Fruit fly (Drosophila melanogaster) whole organism, adult: Measurements from ENCODE around the gene CG12783.

Source experiments
- CG11617 ChIP-seq: fragments of 200-800 bp; sonication (Bioruptor generic); optimal IDR thresholded peaks from 2 replicates; lab custom pipeline; 2017; ENCODE audit warnings: mild to moderate bottlenecking, missing biosample characterization, missing genetic modification reagents, missing genetic modification characterization
- CG12768 ChIP-seq: fragments of 200-800 bp; sonication (Bioruptor generic); optimal IDR thresholded peaks from 2 replicates; lab custom pipeline; 2017; ENCODE audit warnings: missing biosample characterization, missing genetic modification characterization, mild to moderate bottlenecking, moderate library complexity, missing genetic modification reagents
- CG14711 ChIP-seq: fragments of 200-800 bp; sonication (Bioruptor generic); optimal IDR thresholded peaks from 2 replicates; lab custom pipeline; 2018; ENCODE audit warnings: missing biosample characterization, mild to moderate bottlenecking, missing genetic modification characterization, moderate library complexity
- CG1620 ChIP-seq: fragments of 200-800 bp; sonication (Bioruptor generic); optimal IDR thresholded peaks from 2 replicates; lab custom pipeline; 2016; ENCODE audit warnings: missing biosample characterization, missing genetic modification characterization
- CG33017 ChIP-seq: fragments of 200-800 bp; sonication (Bioruptor generic); optimal IDR thresholded peaks from 2 replicates; lab custom pipeline; 2018; ENCODE audit warnings: missing biosample characterization, mild to moderate bottlenecking, missing genetic modification characterization, moderate library complexity
- CG5204 ChIP-seq: fragments of 200-800 bp; sonication (Bioruptor generic); optimal IDR thresholded peaks from 2 replicates; lab custom pipeline; 2016; ENCODE audit warnings: missing biosample characterization, missing genetic modification characterization
- CG7045 ChIP-seq: fragments of 200-800 bp; sonication (Bioruptor generic); optimal IDR thresholded peaks from 2 replicates; lab custom pipeline; 2017; ENCODE audit warnings: missing biosample characterization, mild to moderate bottlenecking, missing genetic modification characterization
- CG7101 ChIP-seq: fragments of 200-800 bp; sonication (Bioruptor generic); optimal IDR thresholded peaks from 2 replicates; lab custom pipeline; 2018; ENCODE audit warnings: missing biosample characterization, mild to moderate bottlenecking, missing genetic modification characterization, moderate library complexity
- Clk ChIP-seq: fragments of 200-800 bp; sonication (Bioruptor generic); optimal IDR thresholded peaks from 2 replicates; lab custom pipeline; 2017; ENCODE audit warnings: missing biosample characterization, missing genetic modification characterization
- Crg-1 ChIP-seq: fragments of 200-800 bp; sonication (Bioruptor generic); optimal IDR thresholded peaks from 2 replicates; lab custom pipeline; 2016; ENCODE audit warnings: missing biosample characterization, missing genetic modification characterization
- Hr96 ChIP-seq: fragments of 200-800 bp; sonication (Bioruptor generic); optimal IDR thresholded peaks from 2 replicates; lab custom pipeline; 2016; ENCODE audit warnings: missing biosample characterization, missing genetic modification characterization
- Mnt ChIP-seq: fragments of 200-800 bp; sonication (Bioruptor generic); optimal IDR thresholded peaks from 2 replicates; lab custom pipeline; 2016; ENCODE audit warnings: missing biosample characterization, mild to moderate bottlenecking, missing genetic modification characterization
- bab1 ChIP-seq: fragments of 200-800 bp; sonication (Bioruptor generic); optimal IDR thresholded peaks from 3 replicates; lab custom pipeline; 2019; ENCODE audit warnings: missing biosample characterization, mild to moderate bottlenecking, missing genetic modification characterization, moderate library complexity
- cic ChIP-seq: fragments of 200-800 bp; sonication (Bioruptor generic); optimal IDR thresholded peaks from 2 replicates; lab custom pipeline; 2017; ENCODE audit warnings: missing biosample characterization, mild to moderate bottlenecking, missing genetic modification characterization, moderate library complexity
- cnc ChIP-seq, 2 experiments: fragments of >200 bp; optimal IDR thresholded peaks; 2 replicates each; lab custom pipeline; 2017
- kay ChIP-seq: fragments of 200-800 bp; sonication (Bioruptor generic); peaks from one replicate; lab custom pipeline; 2016; ENCODE audit warnings: missing biosample characterization, missing genetic modification characterization, borderline replicate concordance
- ovo ChIP-seq: fragments of 200-800 bp; sonication (Bioruptor generic); optimal IDR thresholded peaks from 2 replicates; lab custom pipeline; 2016; ENCODE audit warnings: missing biosample characterization, missing genetic modification characterization
- pad ChIP-seq: fragments of 200-800 bp; sonication (Bioruptor generic); optimal IDR thresholded peaks from 3 replicates; lab custom pipeline; 2017; ENCODE audit warnings: missing biosample characterization, missing genetic modification characterization, mild to moderate bottlenecking, moderate library complexity, missing genetic modification reagents
- tj ChIP-seq: fragments of 200-800 bp; sonication (Bioruptor generic); optimal IDR thresholded peaks from 3 replicates; lab custom pipeline; 2017; ENCODE audit warnings: missing biosample characterization, mild to moderate bottlenecking, missing genetic modification characterization, moderate library complexity
- toe ChIP-seq: fragments of 200-800 bp; sonication (Bioruptor generic); optimal IDR thresholded peaks from 2 replicates; lab custom pipeline; 2016; ENCODE audit warnings: missing biosample characterization, missing genetic modification characterization

The CG12783 gene

dm6 chr3R:16649282-16649681 lies 36.1 kb upstream of the CG12783 start:
- TF ChIP-seq Hr96: no peak
- no peak for TF ChIP-seq Crg-1
- TF ChIP-seq cic: no peak
- TF ChIP-seq ovo: no peak
- TF ChIP-seq CG1620: no peak
- TF ChIP-seq tj (GFP tag; lab: Kevin White, UChicago): no peak
- no peak for TF ChIP-seq pad (GFP tag; lab: Kevin White, UChicago)
- no peak for TF ChIP-seq Clk
- TF ChIP-seq bab1 (GFP tag; lab: Kevin White, UChicago): no peak
- no peak for TF ChIP-seq Mnt (GFP tag; lab: Kevin White, UChicago)
- TF ChIP-seq CG14711 (tag; lab: Kevin White, UChicago): no peak
- no peak for TF ChIP-seq CG12768
- TF ChIP-seq kay: no peak
- TF ChIP-seq cnc (optimal IDR thresholded peaks at IDR 0.05; lab: Kevin White, UChicago): no peak
- TF ChIP-seq CG7101 (tag; lab: Kevin White, UChicago): no peak
- no peak for TF ChIP-seq CG5204 (GFP tag; lab: Kevin White, UChicago)
- TF ChIP-seq CG11617 (GFP tag; lab: Kevin White, UChicago): no peak
- no peak for TF ChIP-seq CG33017 (tag; lab: Kevin White, UChicago)
- TF ChIP-seq CG7045 (GFP tag; lab: Kevin White, UChicago): no peak
- no peak for TF ChIP-seq toe (GFP tag; lab: Kevin White, UChicago)

dm6 chr3R:16647716-16648016 lies 34.5 kb upstream of the CG12783 start:
- TF ChIP-seq toe (GFP tag; lab: Kevin White, UChicago): no peak
- TF ChIP-seq Mnt (GFP tag; lab: Kevin White, UChicago): peak; percentile 27
- TF ChIP-seq bab1 (GFP tag; lab: Kevin White, UChicago): peak; percentile 14
- peak; percentile 22 for TF ChIP-seq CG12768

DNA sequence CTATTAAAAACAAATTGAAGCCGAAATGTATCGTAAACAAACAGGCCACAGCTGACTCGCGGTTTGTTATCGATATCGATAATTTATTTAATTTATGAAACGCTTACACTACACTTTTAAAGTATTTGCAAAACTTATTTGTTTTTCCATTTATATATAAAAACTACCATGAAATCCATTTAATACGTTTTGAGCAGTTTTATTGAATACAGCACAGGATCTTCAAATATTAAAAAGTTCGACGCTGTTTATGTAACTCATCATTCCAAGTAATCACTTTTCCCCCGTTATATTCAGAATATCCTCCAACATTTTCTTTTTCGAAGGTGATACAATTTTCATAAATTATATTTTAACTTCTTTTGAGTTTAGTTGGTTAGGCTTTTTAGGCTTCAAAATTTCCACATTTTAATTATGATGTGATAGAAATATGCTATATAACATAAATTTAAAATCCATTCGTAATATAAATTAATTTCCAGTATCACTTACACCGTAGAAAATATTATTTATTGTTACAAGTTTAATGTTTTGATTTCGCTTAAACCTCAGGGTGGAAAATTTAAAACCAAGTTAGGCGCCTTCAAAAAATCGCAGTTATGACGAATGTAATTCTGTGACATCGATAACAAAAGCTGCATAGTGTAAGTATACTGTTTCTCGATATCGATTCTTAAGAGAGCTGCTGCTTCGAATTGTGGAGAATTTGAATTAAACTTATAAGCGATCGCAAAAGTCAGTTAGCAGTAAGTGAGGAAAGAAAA lies 33.9 kb upstream of the CG12783 start, which contains the start of the genes CG10324 and CCT3:
TSS of gene CG10324 (minus strand) at position 53 of the 764 bp plus-strand sequence.
TSS of gene CCT3 (plus strand) at position 654 of the 764 bp plus-strand sequence.
- TF ChIP-seq CG7045 (GFP tag; lab: Kevin White, UChicago) (peak; percentile 71), CG14711 (tag; lab: Kevin White, UChicago) (peak; percentile 46), cic (no peak), CG12768 (peak; percentile 56), Mnt (GFP tag; lab: Kevin White, UChicago) (no peak), kay (peak; percentile 95), CG5204 (GFP tag; lab: Kevin White, UChicago) (no peak), tj (GFP tag; lab: Kevin White, UChicago) (peak; percentile 61), toe (GFP tag; lab: Kevin White, UChicago) (peak; percentile 78), Crg-1 (peak; percentile 48), CG11617 (GFP tag; lab: Kevin White, UChicago) (peak; percentile 27), CG7101 (tag; lab: Kevin White, UChicago) (peak; percentile 66), CG33017 (tag; lab: Kevin White, UChicago) (peak; percentile 57), CG1620 (peak; percentile 62), Clk (no peak), cnc (optimal IDR thresholded peaks at IDR 0.05; lab: Kevin White, UChicago) (no peak), pad (GFP tag; lab: Kevin White, UChicago) (peak; percentile 24), bab1 (GFP tag; lab: Kevin White, UChicago) (peak; percentile 65), Hr96 (no peak), ovo (peak; percentile 44)

- TF ChIP-seq Crg-1 (no peak), CG7045 (GFP tag; lab: Kevin White, UChicago) (no peak), bab1 (GFP tag; lab: Kevin White, UChicago) (peak; percentile 23), ovo (no peak), CG5204 (GFP tag; lab: Kevin White, UChicago) (no peak), cic (no peak), pad (GFP tag; lab: Kevin White, UChicago) (no peak), kay (no peak), CG12768 (no peak), Hr96 (no peak), CG14711 (tag; lab: Kevin White, UChicago) (peak; percentile 57)
Measured at dm6 chr3R:16643591-16643990, 30.4 kb upstream of the CG12783 start, which contains the start of gene Arl6IP1. Gene Arl6IP1, plus strand, starts transcription at chr3R:16643605.

DNA sequence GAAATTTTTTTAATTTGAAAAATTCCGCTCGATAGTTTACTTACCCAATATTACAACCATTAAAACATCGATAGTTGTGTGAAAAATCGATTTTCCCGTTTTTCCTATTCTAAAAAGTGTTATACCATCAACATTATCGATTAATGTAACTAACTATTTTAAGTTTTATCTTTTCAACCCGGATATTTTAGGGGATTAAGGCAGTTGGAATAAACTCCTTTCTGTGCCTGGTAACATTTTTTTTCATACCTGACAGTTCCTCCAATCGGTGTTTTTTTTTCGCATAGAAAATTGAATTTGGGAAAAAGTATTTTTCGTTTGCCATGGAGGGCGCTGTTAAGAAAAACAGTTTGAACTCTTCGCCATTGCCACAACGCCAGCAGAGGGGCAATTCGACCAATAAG lies 26.8 kb upstream of the CG12783 start, which contains the start of gene nonA-l:
TSS of gene nonA-l (plus strand) at position 201 of the 404 bp plus-strand sequence.
- TF ChIP-seq CG1620 (no peak), bab1 (GFP tag; lab: Kevin White, UChicago) (peak; percentile 33)

DNA sequence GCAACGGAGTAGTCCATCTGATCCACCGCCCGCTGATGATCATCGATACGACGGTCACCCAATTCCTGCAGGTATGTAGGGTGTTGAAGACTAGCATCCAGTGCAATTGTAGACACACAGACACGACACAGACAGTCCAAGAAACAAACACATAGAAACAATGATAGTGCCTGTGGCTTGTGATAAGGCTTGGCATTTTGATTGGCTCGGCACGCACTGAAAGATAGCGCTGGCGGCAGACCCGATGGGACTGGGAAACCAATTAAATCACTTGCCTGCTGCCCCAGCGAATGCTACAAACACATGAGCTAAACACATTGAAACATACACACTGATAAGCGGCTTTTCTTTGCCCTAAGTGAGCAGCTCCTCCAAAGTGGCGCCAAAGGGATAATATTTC lies 19.5 kb upstream of the CG12783 start:
- TF ChIP-seq toe (GFP tag; lab: Kevin White, UChicago) (no peak), Clk (no peak), pad (GFP tag; lab: Kevin White, UChicago) (no peak), kay (no peak), CG7045 (GFP tag; lab: Kevin White, UChicago) (no peak), CG1620 (no peak), CG5204 (GFP tag; lab: Kevin White, UChicago) (no peak), tj (GFP tag; lab: Kevin White, UChicago) (no peak), cnc (optimal IDR thresholded peaks at IDR 0.05; lab: Kevin White, UChicago) (no peak), cic (no peak), Hr96 (no peak), Mnt (GFP tag; lab: Kevin White, UChicago) (no peak), CG11617 (GFP tag; lab: Kevin White, UChicago) (no peak), CG14711 (tag; lab: Kevin White, UChicago) (no peak), CG33017 (tag; lab: Kevin White, UChicago) (no peak), bab1 (GFP tag; lab: Kevin White, UChicago) (no peak)
